Fruit fly (Drosophila melanogaster): ENCODE data around the gene Drsl5.

dm6 chr3L:3338028-3338855 lies 21.7 kb downstream of the Drsl5 start:
- TF ChIP-seq Sin3A (optimal IDR thresholded peaks at IDR 0.05): no peak
- TF ChIP-seq psq (optimal IDR thresholded peaks at IDR 0.05): no peak
- no peak for TF ChIP-seq ttk (optimal IDR thresholded peaks at IDR 0.05)
- TF ChIP-seq insv (optimal IDR thresholded peaks at IDR 0.05): no peak
